Worm (Caenorhabditis elegans) whole organism, L1 larva: ENCODE data around the gene puf-5.

ENCODE experiments used
- C04F5.9 ChIP-seq: sonication (generic microtip); optimal IDR thresholded peaks from 2 replicates; lab custom pipeline; 2016; ENCODE audit warnings: missing genetic modification characterization, missing compliant biosample characterization
- C16A3.4 ChIP-seq: fragments of 150-350 bp; optimal IDR thresholded peaks from 2 replicates; lab custom pipeline; 2014; ENCODE audit warnings: missing biosample characterization, missing genetic modification characterization
- C34B4.2 ChIP-seq: sonication (generic microtip); optimal IDR thresholded peaks from 2 replicates; lab custom pipeline; 2017; ENCODE audit warnings: mild to moderate bottlenecking, missing genetic modification characterization, missing compliant biosample characterization
- F16B12.6 ChIP-seq: fragments of 150-350 bp; optimal IDR thresholded peaks from 2 replicates; lab custom pipeline; 2014; ENCODE audit warnings: missing biosample characterization, missing genetic modification characterization
- aha-1 ChIP-seq: fragments of 150-350 bp; optimal IDR thresholded peaks from 2 replicates; lab custom pipeline; 2014; ENCODE audit warnings: missing biosample characterization, missing genetic modification characterization
- ama-1 ChIP-seq: fragments of 150-350 bp; optimal IDR thresholded peaks from 2 replicates; lab custom pipeline; 2014
- blmp-1 ChIP-seq: fragments of 150-350 bp; optimal IDR thresholded peaks from 2 replicates; lab custom pipeline; 2014; ENCODE audit warnings: missing biosample characterization, missing genetic modification characterization
- ceh-82 ChIP-seq, 3 experiments: fragments of 150-350 bp in 1 of 3; sonication (generic microtip) in 2 of 3; optimal IDR thresholded peaks; 2 replicates each; lab custom pipeline; 2014 to 2017; ENCODE audit warnings: missing biosample characterization in 3 of 3, missing genetic modification characterization in 3 of 3
- ceh-88 ChIP-seq: fragments of 200-800 bp; sonication (Bioruptor generic); IDR thresholded peaks from 2 replicates; pipeline ENCODE4 v1.3.6; 2022; ENCODE audit warnings: missing genetic modification characterization, missing compliant biosample characterization
- ceh-90 ChIP-seq: sonication (generic microtip); optimal IDR thresholded peaks from 2 replicates; lab custom pipeline; 2016; ENCODE audit warnings: missing genetic modification characterization, missing compliant biosample characterization
- ces-1 ChIP-seq: fragments of 150-350 bp; optimal IDR thresholded peaks from 2 replicates; lab custom pipeline; 2014; ENCODE audit warnings: missing biosample characterization, missing genetic modification reagents, missing genetic modification characterization
- dpl-1 ChIP-seq, 3 experiments: fragments of 150-350 bp in 2 of 3; sonication (generic microtip) in 1 of 3; optimal IDR thresholded peaks; 2 replicates each; lab custom pipeline; 2014 to 2017; ENCODE audit warnings: missing biosample characterization in 3 of 3, missing genetic modification characterization in 3 of 3, missing genetic modification reagents in 3 of 3
- dsc-1 ChIP-seq: sonication (generic microtip); optimal IDR thresholded peaks from 2 replicates; lab custom pipeline; 2016; ENCODE audit warnings: mild to moderate bottlenecking, missing genetic modification characterization, missing compliant biosample characterization
- efl-1 ChIP-seq, 4 experiments: fragments of 150-350 bp; optimal IDR thresholded peaks in 3 of 4; peaks in 1 of 4; 1 replicate in 1 of 4; 2 replicates in 3 of 4; lab custom pipeline; 2014; ENCODE audit warnings: missing biosample characterization in 2 of 4, missing genetic modification characterization in 2 of 4, missing genetic modification reagents in 2 of 4
- efl-3 ChIP-seq: fragments of 200-800 bp; sonication (Bioruptor generic); optimal IDR thresholded peaks from 2 replicates; lab custom pipeline; 2018; ENCODE audit warnings: mild to moderate bottlenecking, missing genetic modification characterization, missing compliant biosample characterization
- egl-27 ChIP-seq, 2 experiments: fragments of 150-350 bp in 1 of 2; sonication (generic microtip); optimal IDR thresholded peaks; 3 replicates each; lab custom pipeline; 2017 to 2018; ENCODE audit warnings: missing biosample characterization in 2 of 2, missing genetic modification characterization in 2 of 2, missing genetic modification reagents in 2 of 2
- elt-2 ChIP-seq: sonication (generic microtip); optimal IDR thresholded peaks from 2 replicates; lab custom pipeline; 2016; ENCODE audit warnings: missing genetic modification characterization, mild to moderate bottlenecking, inconsistent platforms, missing compliant biosample characterization, missing genetic modification reagents
- fkh-10 ChIP-seq: sonication (generic microtip); optimal IDR thresholded peaks from 2 replicates; lab custom pipeline; 2017; ENCODE audit warnings: missing biosample characterization, missing genetic modification reagents, missing genetic modification characterization
- fkh-4 ChIP-seq: sonication (generic microtip); optimal IDR thresholded peaks from 2 replicates; lab custom pipeline; 2016; ENCODE audit warnings: missing compliant biosample characterization, missing genetic modification characterization, borderline replicate concordance
- fkh-8 ChIP-seq: sonication (generic microtip); optimal IDR thresholded peaks from 2 replicates; lab custom pipeline; 2016; ENCODE audit warnings: mild to moderate bottlenecking, missing genetic modification characterization, missing compliant biosample characterization
- grh-1 ChIP-seq: fragments of 200-800 bp; sonication (Bioruptor generic); IDR thresholded peaks from 2 replicates; pipeline ENCODE4 v1.3.6; 2022; ENCODE audit warnings: missing genetic modification reagents, missing genetic modification characterization, missing compliant biosample characterization
- hlh-17 ChIP-seq: fragments of 200-800 bp; sonication (Bioruptor generic); optimal IDR thresholded peaks from 2 replicates; lab custom pipeline; 2018; ENCODE audit warnings: missing genetic modification characterization, mild to moderate bottlenecking, missing compliant biosample characterization, moderate library complexity, borderline replicate concordance
- isw-1 ChIP-seq: fragments of 200-800 bp; sonication (Bioruptor generic); IDR thresholded peaks from 2 replicates; pipeline ENCODE4 v1.3.6; 2022; ENCODE audit warnings: missing genetic modification characterization, missing compliant biosample characterization
- lin-14 ChIP-seq: fragments of 200-800 bp; sonication (Bioruptor generic); optimal IDR thresholded peaks from 2 replicates; lab custom pipeline; 2018; ENCODE audit warnings: mild to moderate bottlenecking, missing genetic modification characterization, moderate library complexity, missing compliant biosample characterization
- lin-15B ChIP-seq: fragments of 150-350 bp; sonication (generic microtip); optimal IDR thresholded peaks from 3 replicates; lab custom pipeline; 2014; ENCODE audit warnings: missing biosample characterization, missing genetic modification characterization
- lin-39 ChIP-seq: fragments of 150-350 bp; optimal IDR thresholded peaks from 2 replicates; lab custom pipeline; 2014; ENCODE audit warnings: missing biosample characterization, missing genetic modification reagents, missing genetic modification characterization
- lir-3 ChIP-seq: sonication (generic microtip); optimal IDR thresholded peaks from 2 replicates; lab custom pipeline; 2016; ENCODE audit warnings: mild to moderate bottlenecking, missing genetic modification characterization, moderate library complexity, missing compliant biosample characterization; ENCODE audit not compliant: poor library complexity
- lsy-2 ChIP-seq, 2 experiments: fragments of 150-350 bp; optimal IDR thresholded peaks; 2 replicates each; lab custom pipeline; 2014; ENCODE audit warnings: missing biosample characterization in 2 of 2, missing genetic modification characterization in 2 of 2
- mef-2 ChIP-seq: fragments of 150-350 bp; optimal IDR thresholded peaks from 2 replicates; lab custom pipeline; 2014; ENCODE audit warnings: missing biosample characterization, missing genetic modification characterization
- nhr-12 ChIP-seq: sonication (generic microtip); optimal IDR thresholded peaks from 2 replicates; lab custom pipeline; 2017; ENCODE audit warnings: missing biosample characterization, missing genetic modification characterization
- nhr-20 ChIP-seq: sonication (generic microtip); optimal IDR thresholded peaks from 2 replicates; lab custom pipeline; 2016; ENCODE audit warnings: mild to moderate bottlenecking, missing genetic modification characterization, missing compliant biosample characterization
- nhr-237 ChIP-seq: fragments of 150-350 bp; optimal IDR thresholded peaks from 2 replicates; lab custom pipeline; 2014; ENCODE audit warnings: missing biosample characterization, missing genetic modification characterization
- nhr-47 ChIP-seq: sonication (generic microtip); optimal IDR thresholded peaks from 2 replicates; lab custom pipeline; 2016; ENCODE audit warnings: mild to moderate bottlenecking, missing genetic modification characterization, moderate library complexity, missing compliant biosample characterization
- nhr-76 ChIP-seq: sonication (generic microtip); optimal IDR thresholded peaks from 2 replicates; lab custom pipeline; 2017; ENCODE audit warnings: missing biosample characterization, missing genetic modification characterization
- nhr-84 ChIP-seq: sonication (generic microtip); optimal IDR thresholded peaks from 2 replicates; lab custom pipeline; 2017; ENCODE audit warnings: missing biosample characterization, missing genetic modification characterization
- nhr-85 ChIP-seq: sonication (generic microtip); peaks from one replicate; lab custom pipeline; 2016; ENCODE audit warnings: missing genetic modification characterization, inconsistent platforms, missing compliant biosample characterization
- nhr-90 ChIP-seq: sonication (generic microtip); optimal IDR thresholded peaks from 2 replicates; lab custom pipeline; 2016; ENCODE audit warnings: mild to moderate bottlenecking, missing genetic modification characterization, missing compliant biosample characterization; ENCODE audit not compliant: poor library complexity
- pax-3 ChIP-seq: fragments of 200-800 bp; sonication (Bioruptor generic); optimal IDR thresholded peaks from 2 replicates; lab custom pipeline; 2018; ENCODE audit warnings: mild to moderate bottlenecking, missing genetic modification characterization, moderate library complexity, missing compliant biosample characterization
- rnt-1 ChIP-seq: sonication (generic microtip); optimal IDR thresholded peaks from 2 replicates; lab custom pipeline; 2016; ENCODE audit warnings: mild to moderate bottlenecking, missing genetic modification characterization, moderate library complexity, missing compliant biosample characterization
- snpc-4 ChIP-seq: fragments of 150-350 bp; optimal IDR thresholded peaks from 2 replicates; lab custom pipeline; 2014; ENCODE audit warnings: missing biosample characterization, missing genetic modification characterization
- snu-23 ChIP-seq: sonication (generic microtip); optimal IDR thresholded peaks from 2 replicates; lab custom pipeline; 2016; ENCODE audit warnings: missing genetic modification characterization, missing compliant biosample characterization
- sox-4 ChIP-seq: sonication (generic microtip); optimal IDR thresholded peaks from 2 replicates; lab custom pipeline; 2016; ENCODE audit warnings: missing genetic modification characterization, missing compliant biosample characterization
- sptf-1 ChIP-seq: fragments of 150-350 bp; optimal IDR thresholded peaks from 2 replicates; lab custom pipeline; 2014; ENCODE audit warnings: missing biosample characterization, missing genetic modification characterization
- sup-37 ChIP-seq: fragments of 200-800 bp; sonication (Bioruptor generic); optimal IDR thresholded peaks from 2 replicates; lab custom pipeline; 2018; ENCODE audit warnings: mild to moderate bottlenecking, missing genetic modification characterization, missing compliant biosample characterization
- unc-62 ChIP-seq: fragments of 150-350 bp; optimal IDR thresholded peaks from 2 replicates; lab custom pipeline; 2014; ENCODE audit warnings: missing biosample characterization, missing genetic modification reagents, missing genetic modification characterization
- unc-86 ChIP-seq: sonication (generic microtip); optimal IDR thresholded peaks from 2 replicates; lab custom pipeline; 2016; ENCODE audit warnings: missing genetic modification characterization, missing compliant biosample characterization
- xbp-1 ChIP-seq: sonication (generic microtip); optimal IDR thresholded peaks from 2 replicates; lab custom pipeline; 2016; ENCODE audit warnings: missing genetic modification characterization, missing compliant biosample characterization
- zag-1 ChIP-seq: fragments of 150-350 bp; optimal IDR thresholded peaks from 2 replicates; lab custom pipeline; 2014; ENCODE audit warnings: missing biosample characterization, missing genetic modification characterization
- zip-4 ChIP-seq: fragments of 200-800 bp; sonication (Bioruptor generic); optimal IDR thresholded peaks from 2 replicates; lab custom pipeline; 2018; ENCODE audit warnings: mild to moderate bottlenecking, missing genetic modification characterization, moderate library complexity, missing compliant biosample characterization
- ztf-11 ChIP-seq, 2 experiments: sonication (generic microtip); optimal IDR thresholded peaks; 2 replicates each; lab custom pipeline; 2016 to 2017; ENCODE audit warnings: missing genetic modification characterization in 2 of 2, missing biosample characterization in 1 of 2, missing compliant biosample characterization in 1 of 2

Gene puf-5

DNA sequence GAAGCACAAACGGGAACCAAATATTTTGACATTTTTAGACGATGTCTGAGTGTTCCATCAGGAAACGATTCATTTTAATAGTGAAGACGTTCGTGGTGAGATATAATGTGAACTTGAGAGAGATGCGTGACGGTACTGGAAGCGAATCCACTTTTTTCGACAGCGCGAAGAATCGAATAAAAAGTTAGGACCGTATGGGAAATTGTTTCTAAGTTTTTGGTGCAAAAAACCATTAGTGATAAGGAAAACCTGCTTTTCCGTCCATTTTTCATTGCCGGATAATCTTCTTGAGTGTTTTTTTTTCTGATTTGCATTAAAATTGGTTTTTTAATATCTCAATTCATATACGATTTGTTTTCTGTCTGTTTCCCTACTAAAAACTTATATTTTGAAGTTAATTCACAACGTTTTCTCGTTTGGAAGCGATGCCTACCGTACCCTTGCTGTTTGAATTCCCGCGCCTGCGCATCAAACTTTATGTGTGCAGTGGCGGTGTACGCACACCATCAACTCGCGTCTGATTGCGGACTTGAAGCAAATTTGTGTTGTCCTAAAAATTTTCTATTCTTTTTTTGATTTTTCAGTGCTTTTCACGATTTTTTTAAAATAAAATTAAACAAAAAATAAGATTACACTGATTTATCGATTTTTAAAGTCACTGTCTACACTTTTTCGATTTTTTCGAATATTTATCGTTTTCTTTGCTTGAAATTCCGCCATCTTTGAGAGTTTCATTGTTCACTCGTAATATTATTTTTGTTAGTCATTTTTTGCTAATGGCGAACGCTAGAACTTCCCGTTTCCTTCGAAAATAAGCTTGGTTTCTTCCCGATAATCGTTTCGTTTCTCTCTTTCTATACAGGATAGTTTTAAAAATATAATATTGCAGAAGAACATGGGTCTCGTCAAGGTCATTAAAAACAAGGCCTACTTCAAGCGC lies 6.0 kb upstream of the puf-5 start, which contains the start of the genes col-38 and rpl-5 (continued):
- no peak for TF ChIP-seq sptf-1 (tag; lab: Kevin White, UChicago)
- peak; percentile 95 for TF ChIP-seq xbp-1
- peak; percentile 82 to 98 for TF ChIP-seq efl-1 (optimal IDR thresholded peaks at IDR 0.05; lab: Kevin White, UChicago)
- peak; percentile 97 to 100 for TF ChIP-seq efl-1 (GFP tag; optimal IDR thresholded peaks at IDR 0.05 in 1 of 2; lab: Kevin White, UChicago)
- peak; percentile 75 for TF ChIP-seq grh-1 (GFP tag; lab: Robert Waterston, UW)
- peak; percentile 98 for TF ChIP-seq F16B12.6 (tag; lab: Kevin White, UChicago)
- peak; percentile 72 for TF ChIP-seq fkh-10 (GFP tag; lab: Kevin White, UChicago)
- peak; percentile 34 for TF ChIP-seq ceh-90 (tag; lab: Kevin White, UChicago)
- no peak for TF ChIP-seq sup-37 (GFP tag; lab: Kevin White, UChicago)
- no peak for TF ChIP-seq unc-62
- peak; percentile 82 for TF ChIP-seq dsc-1
- peak; percentile 11 for TF ChIP-seq fkh-4
- no peak for TF ChIP-seq hlh-17 (GFP tag; lab: Kevin White, UChicago)
- peak; percentile 84 for TF ChIP-seq nhr-90
- peak; percentile 47 for TF ChIP-seq zip-4
- TF ChIP-seq nhr-47: peak; percentile 91
- TF ChIP-seq blmp-1 (tag; lab: Kevin White, UChicago): peak; percentile 86
- no peak for TF ChIP-seq nhr-12 (tag; lab: Kevin White, UChicago)
- peak; percentile 29 for TF ChIP-seq mef-2
- TF ChIP-seq aha-1 (tag; lab: Kevin White, UChicago): peak; percentile 59
- TF ChIP-seq unc-86 (tag; lab: Kevin White, UChicago): peak; percentile 79
- TF ChIP-seq nhr-20 (tag; lab: Kevin White, UChicago): peak; percentile 95
- no peak for TF ChIP-seq efl-3
- no peak for TF ChIP-seq nhr-76 (tag; lab: Kevin White, UChicago)
- TF ChIP-seq nhr-237 (tag; lab: Kevin White, UChicago): peak; percentile 78
- TF ChIP-seq fkh-8 (tag; lab: Kevin White, UChicago): peak; percentile 93
- peak; percentile 73 to 96 (median 77) for TF ChIP-seq ceh-82 (tag; optimal IDR thresholded peaks at IDR 0.05; lab: Kevin White, UChicago)
- peak; percentile 97 to 99 for TF ChIP-seq lsy-2 (tag; optimal IDR thresholded peaks at IDR 0.05; lab: Kevin White, UChicago)
- peak; percentile 94 for TF ChIP-seq lin-15B (tag; lab: Kevin White, UChicago)
- TF ChIP-seq snpc-4 (tag; lab: Kevin White, UChicago): peak; percentile 86
- TF ChIP-seq C34B4.2: no peak
- TF ChIP-seq C16A3.4 (tag; lab: Kevin White, UChicago): peak; percentile 96
- TF ChIP-seq pax-3: peak; percentile 82
- TF ChIP-seq elt-2 (tag; lab: Kevin White, UChicago): peak; percentile 66
- no peak for TF ChIP-seq ama-1 (lab: Kevin White, UChicago)
- TF ChIP-seq lin-14 (GFP tag; lab: Kevin White, UChicago): peak; percentile 93
- TF ChIP-seq lin-39 (tag; lab: Kevin White, UChicago): peak; percentile 47
- peak; percentile 85 for TF ChIP-seq C04F5.9 (tag; lab: Kevin White, UChicago)
- peak; percentile 95 for TF ChIP-seq snu-23 (GFP tag; lab: Kevin White, UChicago)
- peak; percentile 79 for TF ChIP-seq ceh-88 (GFP tag; lab: Robert Waterston, UW)
- peak; percentile 96 for TF ChIP-seq isw-1 (GFP tag; lab: Robert Waterston, UW)
- TF ChIP-seq lir-3 (tag; lab: Kevin White, UChicago): peak; percentile 73
- TF ChIP-seq rnt-1 (tag; lab: Kevin White, UChicago): peak; percentile 92
- TF ChIP-seq egl-27 (tag; optimal IDR thresholded peaks at IDR 0.05; lab: Kevin White, UChicago): no peak
- peak; percentile 30 for TF ChIP-seq sox-4 (tag; lab: Kevin White, UChicago)
- TF ChIP-seq zag-1 (tag; lab: Kevin White, UChicago): no peak
- TF ChIP-seq ztf-11 (tag; optimal IDR thresholded peaks at IDR 0.05; lab: Kevin White, UChicago): peak in 1 of 2 experiments; percentile 56
- TF ChIP-seq dpl-1 (GFP tag; optimal IDR thresholded peaks at IDR 0.05; lab: Kevin White, UChicago): peak; percentile 97 to 99 (median 97)
- no peak for TF ChIP-seq nhr-84 (tag; lab: Kevin White, UChicago)
- TF ChIP-seq nhr-85: peak; percentile 91
- no peak for TF ChIP-seq ces-1 (GFP tag; lab: Kevin White, UChicago)
